Worm (Caenorhabditis elegans) whole organism, mixed stage, embryonic: Measurements from ENCODE around the gene ttr-7.

Source experiments
- ces-1 ChIP-seq: fragments of 150-350 bp; optimal IDR thresholded peaks from 2 replicates; lab custom pipeline; 2014; ENCODE audit warnings: missing biosample characterization, missing genetic modification reagents, missing genetic modification characterization
- elt-3 ChIP-seq: fragments of 150-350 bp; optimal IDR thresholded peaks from 2 replicates; lab custom pipeline; 2014; ENCODE audit warnings: missing biosample characterization, missing genetic modification characterization
- lsy-2 ChIP-seq: fragments of 150-350 bp; optimal IDR thresholded peaks from 2 replicates; lab custom pipeline; 2014; ENCODE audit warnings: missing biosample characterization, missing genetic modification characterization
- nhr-12 ChIP-seq: fragments of 150-350 bp; optimal IDR thresholded peaks from 2 replicates; lab custom pipeline; 2014; ENCODE audit warnings: missing biosample characterization, missing genetic modification characterization
- nhr-237 ChIP-seq: fragments of 150-350 bp; optimal IDR thresholded peaks from 2 replicates; lab custom pipeline; 2014; ENCODE audit warnings: missing biosample characterization, missing genetic modification characterization
- nhr-28 ChIP-seq: fragments of 150-350 bp; optimal IDR thresholded peaks from 2 replicates; lab custom pipeline; 2014; ENCODE audit warnings: missing biosample characterization, missing genetic modification characterization
- nhr-76 ChIP-seq: sonication (generic microtip); optimal IDR thresholded peaks from 2 replicates; lab custom pipeline; 2017; ENCODE audit warnings: missing biosample characterization, missing genetic modification characterization
- pha-4 ChIP-seq: fragments of 150-350 bp; optimal IDR thresholded peaks from 2 replicates; lab custom pipeline; 2018; ENCODE audit warnings: missing biosample characterization, missing genetic modification reagents, missing genetic modification characterization
- snpc-4 ChIP-seq: fragments of 150-350 bp; optimal IDR thresholded peaks from 2 replicates; lab custom pipeline; 2014; ENCODE audit warnings: missing biosample characterization, missing genetic modification characterization
- sptf-1 ChIP-seq: sonication (generic microtip); optimal IDR thresholded peaks from 2 replicates; lab custom pipeline; 2017; ENCODE audit warnings: mild to moderate bottlenecking, missing genetic modification characterization, moderate library complexity, missing compliant biosample characterization
- unc-62 ChIP-seq: fragments of 150-350 bp; optimal IDR thresholded peaks from 2 replicates; lab custom pipeline; 2014; ENCODE audit warnings: missing biosample characterization, missing genetic modification reagents, missing genetic modification characterization
- zip-8 ChIP-seq: fragments of 150-350 bp; optimal IDR thresholded peaks from 2 replicates; lab custom pipeline; 2014; ENCODE audit warnings: missing biosample characterization, missing genetic modification characterization
- ztf-11 ChIP-seq: fragments of 150-350 bp; optimal IDR thresholded peaks from 2 replicates; lab custom pipeline; 2014; ENCODE audit warnings: missing biosample characterization, missing genetic modification characterization

DNA sequence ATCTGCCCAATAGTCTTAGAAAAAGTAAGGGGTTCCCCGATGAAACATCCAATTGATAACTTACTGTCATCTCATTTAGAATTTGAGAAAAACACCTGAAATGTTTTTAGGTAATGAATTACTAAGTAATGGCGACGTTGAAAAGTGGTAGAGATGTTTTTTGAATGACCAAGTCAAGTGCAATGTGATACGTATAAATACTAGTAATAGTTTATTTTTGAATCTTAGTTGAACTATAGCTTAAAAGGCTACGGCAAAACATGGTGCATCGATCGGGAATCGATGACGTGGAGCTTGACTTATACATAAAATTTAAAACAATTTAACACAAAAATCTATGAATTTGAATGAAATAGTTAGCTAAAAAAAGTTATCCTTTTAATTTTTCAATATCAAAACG, 3.7 kb downstream of the ttr-7 start, which contains the start of gene best-17:
- TF ChIP-seq snpc-4 (no peak), lsy-2 (tag; lab: Kevin White, UChicago) (no peak), nhr-12 (tag; lab: Kevin White, UChicago) (no peak), zip-8 (tag; lab: Kevin White, UChicago) (no peak), ztf-11 (tag; lab: Kevin White, UChicago) (no peak), ces-1 (GFP tag; lab: Kevin White, UChicago) (no peak), nhr-237 (tag; lab: Kevin White, UChicago) (no peak), nhr-76 (tag; lab: Kevin White, UChicago) (no peak), sptf-1 (no peak), unc-62 (no peak), elt-3 (tag; lab: Kevin White, UChicago) (no peak), pha-4 (no peak), nhr-28 (tag; lab: Kevin White, UChicago) (no peak)
